Worm (Caenorhabditis elegans) whole organism, L3 larva: ENCODE measurements around the gene W10D9.3.

Experiments
- R02D3.7 ChIP-seq: fragments of 150-350 bp; optimal IDR thresholded peaks from 2 replicates; lab custom pipeline; 2014; ENCODE audit warnings: missing biosample characterization, missing genetic modification characterization
- egl-27 ChIP-seq: sonication (generic microtip); optimal IDR thresholded peaks from 4 replicates; lab custom pipeline; 2017; ENCODE audit warnings: missing biosample characterization, missing genetic modification reagents, missing genetic modification characterization
- fkh-10 ChIP-seq: sonication (generic microtip); optimal IDR thresholded peaks from 2 replicates; lab custom pipeline; 2017; ENCODE audit warnings: missing biosample characterization, missing genetic modification reagents, missing genetic modification characterization
- hmg-11 ChIP-seq: sonication (generic microtip); optimal IDR thresholded peaks from 2 replicates; lab custom pipeline; 2016; ENCODE audit warnings: missing genetic modification characterization, missing compliant biosample characterization
- lin-39 ChIP-seq: fragments of 150-350 bp; optimal IDR thresholded peaks from 2 replicates; lab custom pipeline; 2018; ENCODE audit warnings: missing biosample characterization, missing genetic modification reagents, missing genetic modification characterization
- nfya-1 ChIP-seq: sonication (generic microtip); optimal IDR thresholded peaks from 2 replicates; lab custom pipeline; 2017; ENCODE audit warnings: missing genetic modification characterization, mild to moderate bottlenecking, missing compliant biosample characterization, antibody characterized with exemption, moderate library complexity; ENCODE audit not compliant: insufficient read depth
- nhr-11 ChIP-seq: fragments of 150-350 bp; optimal IDR thresholded peaks from 2 replicates; lab custom pipeline; 2014; ENCODE audit warnings: missing biosample characterization, missing genetic modification characterization
- nhr-237 ChIP-seq: fragments of 150-350 bp; optimal IDR thresholded peaks from 2 replicates; lab custom pipeline; 2014; ENCODE audit warnings: missing biosample characterization, missing genetic modification characterization
- nhr-77 ChIP-seq: fragments of 150-350 bp; optimal IDR thresholded peaks from 2 replicates; lab custom pipeline; 2014; ENCODE audit warnings: missing biosample characterization, missing genetic modification characterization
- snpc-4 ChIP-seq: fragments of 150-350 bp; optimal IDR thresholded peaks from 2 replicates; lab custom pipeline; 2014; ENCODE audit warnings: missing biosample characterization, missing genetic modification characterization
- unc-39 ChIP-seq: sonication (generic microtip); optimal IDR thresholded peaks from 4 replicates; lab custom pipeline; 2017; ENCODE audit warnings: missing biosample characterization, missing genetic modification characterization
- unc-62 ChIP-seq: fragments of 150-350 bp; sonication (generic microtip); optimal IDR thresholded peaks from 4 replicates; lab custom pipeline; 2014; ENCODE audit warnings: missing biosample characterization, missing genetic modification reagents, missing genetic modification characterization
- ztf-11 ChIP-seq: fragments of 150-350 bp; optimal IDR thresholded peaks from 2 replicates; lab custom pipeline; 2014; ENCODE audit warnings: missing biosample characterization, missing genetic modification characterization

ce11 chrII:467265-467664, 6.5 kb upstream of the W10D9.3 start, which contains the start of gene nfyb-1:
- TF ChIP-seq lin-39 (tag; lab: Kevin White, UChicago), result no peak
- no peak for TF ChIP-seq snpc-4 (tag; lab: Kevin White, UChicago)
- no peak for TF ChIP-seq nhr-237 (tag; lab: Kevin White, UChicago)
- no peak for TF ChIP-seq nhr-77
- TF ChIP-seq nhr-11 (tag; lab: Kevin White, UChicago), result no peak
- no peak for TF ChIP-seq nfya-1 (tag; lab: Kevin White, UChicago)
- no peak for TF ChIP-seq unc-62 (GFP tag; lab: Kevin White, UChicago)
- no peak for TF ChIP-seq unc-39
- no peak for TF ChIP-seq R02D3.7 (tag; lab: Kevin White, UChicago)
- TF ChIP-seq fkh-10, result no peak
- no peak for TF ChIP-seq hmg-11 (tag; lab: Kevin White, UChicago)
- TF ChIP-seq egl-27 (tag; lab: Kevin White, UChicago), result no peak
- no peak for TF ChIP-seq ztf-11
